Worm (Caenorhabditis elegans): ENCODE measurements around the gene F26G1.10.

DNA sequence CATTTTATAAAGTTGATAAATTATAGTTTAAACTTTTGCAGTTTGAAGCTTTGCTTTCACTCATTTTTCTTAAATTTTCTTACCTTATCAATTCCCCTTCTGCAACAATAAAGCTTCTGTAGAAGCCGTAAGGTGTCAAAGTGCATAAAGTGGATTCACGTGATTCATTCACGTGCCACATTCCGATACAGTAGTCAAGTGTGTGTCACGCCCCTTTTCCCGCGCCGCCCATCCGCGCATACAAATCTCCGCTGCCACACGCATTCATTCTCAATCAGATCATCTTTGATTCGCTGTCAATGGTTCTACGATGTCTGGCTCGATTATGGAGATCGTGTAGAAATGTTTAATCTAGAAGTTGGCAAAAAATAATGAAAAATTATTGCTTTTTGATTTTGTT, 27.1 kb upstream of the F26G1.10 start:
- TF ChIP-seq nhr-80 (tag; optimal IDR thresholded peaks at IDR 0.05) (no peak), ama-1 (optimal IDR thresholded peaks at IDR 0.05) (no peak), ama-1 (GFP tag; optimal IDR thresholded peaks at IDR 0.05) (no peak), madf-10 (tag; optimal IDR thresholded peaks at IDR 0.05) (no peak), dpl-1 (GFP tag; optimal IDR thresholded peaks at IDR 0.05) (no peak), snpc-4 (GFP tag; optimal IDR thresholded peaks at IDR 0.05) (no peak), snpc-4 (tag; optimal IDR thresholded peaks at IDR 0.05) (no peak), ztf-18 (tag; optimal IDR thresholded peaks at IDR 0.05) (no peak)
